Fruit fly (Drosophila melanogaster): ENCODE results near the gene CG32069.

CG32069 gene

DNA sequence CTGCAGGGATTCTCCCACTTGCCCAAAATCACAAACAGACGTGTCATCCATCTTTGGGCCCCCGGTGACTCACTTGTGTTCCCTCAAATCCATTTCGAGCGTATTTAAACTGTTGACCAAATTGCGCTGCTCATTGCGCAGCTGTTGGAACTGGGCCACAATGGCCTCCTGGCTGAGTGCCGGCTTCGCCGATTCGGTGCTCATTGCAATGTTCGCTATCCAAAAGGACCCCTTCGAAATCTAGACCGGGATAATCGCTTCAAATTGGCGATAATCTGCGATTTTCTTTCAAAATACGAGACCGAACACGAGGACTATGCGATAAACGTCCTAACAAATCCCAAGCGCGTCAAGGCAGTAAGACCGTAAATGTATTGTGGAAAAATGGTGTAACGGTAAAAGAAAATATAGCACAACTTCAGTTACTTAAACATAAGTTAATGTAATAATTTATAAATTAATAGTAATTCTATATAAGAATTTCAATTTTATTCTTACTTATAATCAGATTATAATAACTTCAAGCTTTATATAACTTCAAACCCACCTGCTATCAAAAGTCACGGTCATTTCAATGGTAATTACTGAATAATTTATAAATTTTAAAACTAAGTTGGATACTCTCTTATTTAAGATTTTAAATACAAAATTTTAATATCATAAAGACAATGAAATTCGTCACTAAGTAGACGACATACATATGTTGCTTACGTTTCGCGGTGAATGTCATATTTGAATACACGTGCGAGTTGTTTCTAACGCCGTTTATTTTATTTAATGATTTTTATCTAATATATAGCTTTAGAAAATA lies 11.8 kb upstream of the CG32069 start, which contains the start of the genes Pfdn2 and Noc1 (continued):
- TF ChIP-seq CG11093 (GFP tag; IDR thresholded peaks at IDR 0.05) = no peak
- TF ChIP-seq caup (GFP tag; optimal IDR thresholded peaks at IDR 0.05; ENCODE audit: severe bottlenecking) = no peak
- no peak for TF ChIP-seq HLH4C (GFP tag; IDR thresholded peaks at IDR 0.05; ENCODE audit: partially characterized antibody)
- TF ChIP-seq Stat92E (GFP tag; optimal IDR thresholded peaks at IDR 0.05) = no peak
- TF ChIP-seq CG3726 (GFP tag; IDR thresholded peaks at IDR 0.05) = no peak
- TF ChIP-seq CG10366 (GFP tag; IDR thresholded peaks at IDR 0.05) = peak; percentile 50; the same call in 1 of the 2 replicates
- no peak for TF ChIP-seq Sry-δ (GFP tag; optimal IDR thresholded peaks at IDR 0.05)
- no peak for TF ChIP-seq sqz (GFP tag; optimal IDR thresholded peaks at IDR 0.05)
- TF ChIP-seq ind (GFP tag; optimal IDR thresholded peaks at IDR 0.05) = peak; percentile 62
- TF ChIP-seq lov (optimal IDR thresholded peaks at IDR 0.05) = no peak
- no peak for TF ChIP-seq lov (GFP tag; IDR thresholded peaks at IDR 0.05)
- no peak for TF ChIP-seq prd (optimal IDR thresholded peaks at IDR 0.05)
- peak; percentile 67 for TF ChIP-seq prd (GFP tag; IDR thresholded peaks at IDR 0.05)
- TF ChIP-seq toy (GFP tag; IDR thresholded peaks at IDR 0.05) = no peak
- no peak for TF ChIP-seq ranshi (GFP tag; IDR thresholded peaks at IDR 0.05)
- TF ChIP-seq CG7271 (tag; optimal IDR thresholded peaks at IDR 0.05) = no peak
- peak; percentile 68 for TF ChIP-seq Xbp1 (GFP tag; optimal IDR thresholded peaks at IDR 0.05)
- no peak for TF ChIP-seq HLHmδ (GFP tag; optimal IDR thresholded peaks at IDR 0.05)
- no peak for TF ChIP-seq CG11456 (GFP tag; IDR thresholded peaks at IDR 0.05)
- no peak for TF ChIP-seq fd64A (GFP tag; optimal IDR thresholded peaks at IDR 0.05)
- TF ChIP-seq CG30431 (GFP tag; optimal IDR thresholded peaks at IDR 0.05) = no peak
- peak in 1 of 2 experiments; percentile 3 for TF ChIP-seq Pdp1 (GFP tag; optimal IDR thresholded peaks at IDR 0.05)
- TF ChIP-seq nerfin-1 (tag; optimal IDR thresholded peaks at IDR 0.05) = no peak
- TF ChIP-seq sens-2 (GFP tag; IDR thresholded peaks at IDR 0.05) = no peak
- TF ChIP-seq CG4360 (GFP tag; IDR thresholded peaks at IDR 0.05) = no peak
- no peak for TF ChIP-seq CG12071 (GFP tag; optimal IDR thresholded peaks at IDR 0.05)
- no peak for TF ChIP-seq chinmo (GFP tag; IDR thresholded peaks at IDR 0.05; ENCODE audit: partially characterized antibody)
- no peak for TF ChIP-seq CG42726 (GFP tag; IDR thresholded peaks at IDR 0.05; ENCODE audit: partially characterized antibody)
- TF ChIP-seq da (GFP tag; optimal IDR thresholded peaks at IDR 0.05) = no peak
- peak; percentile 39 for TF ChIP-seq CG9727 (GFP tag; optimal IDR thresholded peaks at IDR 0.05)
- no peak for TF ChIP-seq ap (GFP tag; IDR thresholded peaks at IDR 0.05)
- TF ChIP-seq Ptx1 (GFP tag; IDR thresholded peaks at IDR 0.05) = peak; percentile 57; the same call in 1 of the 2 replicates
- peak; percentile 33 for TF ChIP-seq CG10979 (tag; optimal IDR thresholded peaks at IDR 0.05)
- TF ChIP-seq CG7963 (GFP tag; IDR thresholded peaks at IDR 0.05; ENCODE audit: partially characterized antibody) = no peak
- TF ChIP-seq z (GFP tag; IDR thresholded peaks at IDR 0.05) = no peak
- TF ChIP-seq Fer3 (tag; optimal IDR thresholded peaks at IDR 0.05) = peak; percentile 20
- no peak for TF ChIP-seq CG31365 (tag; optimal IDR thresholded peaks at IDR 0.05)
- no peak for TF ChIP-seq NK7.1 (GFP tag; optimal IDR thresholded peaks at IDR 0.05)
- TF ChIP-seq ATbp (GFP tag; optimal IDR thresholded peaks at IDR 0.05) = no peak
- no peak for TF ChIP-seq crol (GFP tag; IDR thresholded peaks at IDR 0.05)
- 0 out of 2 replicates have a peak, but pooled peaks have one; percentile 7 for TF ChIP-seq cas (GFP tag; IDR thresholded peaks at IDR 0.05)
- TF ChIP-seq chm (GFP tag; IDR thresholded peaks at IDR 0.05) = no peak
- no peak for TF ChIP-seq Camta (GFP tag; optimal IDR thresholded peaks at IDR 0.05)
- TF ChIP-seq MBD-R2 (GFP tag; IDR thresholded peaks at IDR 0.05) = peak; percentile 34; the same call in 1 of the 2 replicates
- TF ChIP-seq btn (GFP tag; optimal IDR thresholded peaks at IDR 0.05) = no peak
- no peak for TF ChIP-seq CG7928 (GFP tag; optimal IDR thresholded peaks at IDR 0.05)
- peak; percentile 45 for TF ChIP-seq lilli (GFP tag; optimal IDR thresholded peaks at IDR 0.05)
- TF ChIP-seq Atf-2 (GFP tag; optimal IDR thresholded peaks at IDR 0.05) = no peak
- no peak for TF ChIP-seq Tbp (GFP tag; optimal IDR thresholded peaks at IDR 0.05)
- peak; percentile 54 for TF ChIP-seq Hsf (GFP tag; optimal IDR thresholded peaks at IDR 0.05)
